Fruit fly (Drosophila melanogaster) whole organism, embryonic: ENCODE measurements around the gene wcy.
A peak's percentile ranks its signal among the peaks of the same experiment; 100 is the strongest.

Experiments used
- Ada2b ChIP-seq: fragments of 200-800 bp; sonication (Bioruptor generic); IDR thresholded peaks from 2 replicates; pipeline ENCODE4 v1.3.6; 2022; ENCODE audit warnings: missing biosample characterization, missing genetic modification characterization
- Atf6 ChIP-seq: fragments of 200-800 bp; sonication (Bioruptor generic); IDR thresholded peaks from 2 replicates; pipeline ENCODE4 v1.3.6; 2022; ENCODE audit warnings: missing biosample characterization, missing genetic modification characterization
- CG10147 ChIP-seq: fragments of 200-800 bp; sonication (Bioruptor generic); optimal IDR thresholded peaks from 2 replicates; lab custom pipeline; 2019; ENCODE audit warnings: missing biosample characterization, mild to moderate bottlenecking, missing genetic modification characterization, moderate library complexity
- CG10267 ChIP-seq: fragments of 200-800 bp; sonication (Bioruptor generic); optimal IDR thresholded peaks from 2 replicates; lab custom pipeline; 2018; ENCODE audit warnings: missing biosample characterization, mild to moderate bottlenecking, missing genetic modification characterization, moderate library complexity
- CG11504 ChIP-seq: fragments of 200-800 bp; sonication (Bioruptor generic); optimal IDR thresholded peaks from 3 replicates; lab custom pipeline; 2019; ENCODE audit warnings: missing biosample characterization, mild to moderate bottlenecking, missing genetic modification characterization, moderate library complexity
- CG11723 ChIP-seq: fragments of 200-800 bp; sonication (Bioruptor generic); optimal IDR thresholded peaks from 2 replicates; lab custom pipeline; 2017; ENCODE audit warnings: missing biosample characterization, mild to moderate bottlenecking, missing genetic modification characterization
- CG12071 ChIP-seq: fragments of 200-800 bp; sonication (Bioruptor generic); optimal IDR thresholded peaks from 3 replicates; lab custom pipeline; 2018; ENCODE audit warnings: missing biosample characterization, mild to moderate bottlenecking, missing genetic modification characterization
- CG14014 ChIP-seq: fragments of 200-800 bp; sonication (Bioruptor generic); IDR thresholded peaks from 2 replicates; pipeline ENCODE4 v1.3.6; 2022; ENCODE audit warnings: missing biosample characterization, missing genetic modification characterization
- CG17385 ChIP-seq: fragments of 200-800 bp; sonication (Bioruptor generic); optimal IDR thresholded peaks from 3 replicates; lab custom pipeline; 2018; ENCODE audit warnings: missing biosample characterization, mild to moderate bottlenecking, missing genetic modification characterization
- CG17829 ChIP-seq: fragments of 200-800 bp; optimal IDR thresholded peaks from 2 replicates; lab custom pipeline; 2019; ENCODE audit warnings: missing biosample characterization, mild to moderate bottlenecking, missing genetic modification characterization, moderate library complexity
- CG18599 ChIP-seq: fragments of 200-800 bp; sonication (Bioruptor generic); optimal IDR thresholded peaks from 3 replicates; lab custom pipeline; 2017; ENCODE audit warnings: missing biosample characterization, missing genetic modification characterization, mild to moderate bottlenecking, moderate library complexity, missing genetic modification reagents
- CG18764 ChIP-seq: fragments of 200-800 bp; sonication (Bioruptor generic); optimal IDR thresholded peaks from 3 replicates; lab custom pipeline; 2016; ENCODE audit warnings: missing biosample characterization, missing genetic modification characterization
- CG2120 ChIP-seq: fragments of 200-800 bp; sonication (Bioruptor generic); optimal IDR thresholded peaks from 3 replicates; lab custom pipeline; 2016; ENCODE audit warnings: missing biosample characterization, missing genetic modification characterization
- CG2202 ChIP-seq: fragments of 200-800 bp; sonication (Bioruptor generic); optimal IDR thresholded peaks from 2 replicates; lab custom pipeline; 2018; ENCODE audit warnings: missing biosample characterization, mild to moderate bottlenecking, missing genetic modification characterization
- CG2875 ChIP-seq: fragments of 200-800 bp; sonication (Bioruptor generic); optimal IDR thresholded peaks from 2 replicates; lab custom pipeline; 2017; ENCODE audit warnings: missing biosample characterization, mild to moderate bottlenecking, missing genetic modification characterization, missing genetic modification reagents
- CG2889 ChIP-seq: fragments of 200-800 bp; sonication (Bioruptor generic); IDR thresholded peaks from 3 replicates; pipeline ENCODE4 v1.3.6; 2022; ENCODE audit warnings: missing biosample characterization, missing genetic modification characterization
- CG30431 ChIP-seq: fragments of 200-800 bp; sonication (Bioruptor generic); optimal IDR thresholded peaks from 2 replicates; lab custom pipeline; 2017; ENCODE audit warnings: missing biosample characterization, missing genetic modification characterization
- CG32532 ChIP-seq: fragments of 200-800 bp; sonication (Bioruptor generic); IDR thresholded peaks from 2 replicates; pipeline ENCODE4 v1.3.6; 2022; ENCODE audit warnings: missing biosample characterization, missing genetic modification characterization
- CG32772 ChIP-seq: fragments of 200-800 bp; sonication (Bioruptor generic); IDR thresholded peaks from 2 replicates; pipeline ENCODE4 v1.3.6; 2022; ENCODE audit warnings: missing biosample characterization, missing genetic modification characterization
- CG4617 ChIP-seq: fragments of 200-800 bp; sonication (Bioruptor generic); optimal IDR thresholded peaks from 3 replicates; lab custom pipeline; 2016; ENCODE audit warnings: missing biosample characterization, missing genetic modification characterization, borderline replicate concordance
- CG6813 ChIP-seq: fragments of 200-800 bp; sonication (Bioruptor generic); optimal IDR thresholded peaks from 2 replicates; lab custom pipeline; 2017; ENCODE audit warnings: missing biosample characterization, missing genetic modification characterization, mild to moderate bottlenecking, moderate library complexity, missing genetic modification reagents
- CG7786 ChIP-seq: fragments of 200-800 bp; sonication (Bioruptor generic); optimal IDR thresholded peaks from 2 replicates; lab custom pipeline; 2016; ENCODE audit warnings: missing biosample characterization, missing genetic modification characterization
- CHES-1-like ChIP-seq: fragments of 200-800 bp; sonication (Bioruptor generic); optimal IDR thresholded peaks from 2 replicates; lab custom pipeline; 2016; ENCODE audit warnings: missing biosample characterization, missing genetic modification characterization
- Dref ChIP-seq: fragments of 200-800 bp; sonication (Bioruptor generic); IDR thresholded peaks from 2 replicates; pipeline ENCODE4 v1.3.6; 2022; ENCODE audit warnings: missing biosample characterization, missing genetic modification characterization
- Fer1 ChIP-seq: fragments of 200-800 bp; sonication (Bioruptor generic); optimal IDR thresholded peaks from 2 replicates; lab custom pipeline; 2017; ENCODE audit warnings: missing biosample characterization, mild to moderate bottlenecking, missing genetic modification characterization
- Fer2 ChIP-seq: fragments of 200-800 bp; sonication (Bioruptor generic); optimal IDR thresholded peaks from 2 replicates; lab custom pipeline; 2018; ENCODE audit warnings: missing biosample characterization, mild to moderate bottlenecking, missing genetic modification characterization, moderate library complexity
- Hr3 ChIP-seq: fragments of 200-800 bp; sonication (Bioruptor generic); optimal IDR thresholded peaks from 3 replicates; lab custom pipeline; 2016; ENCODE audit warnings: missing biosample characterization, missing genetic modification characterization
- Hsf ChIP-seq: fragments of 200-800 bp; sonication (Bioruptor generic); optimal IDR thresholded peaks from 3 replicates; lab custom pipeline; 2016; ENCODE audit warnings: missing biosample characterization, missing genetic modification characterization
- NFAT ChIP-seq: fragments of 200-800 bp; sonication (Bioruptor generic); IDR thresholded peaks from 2 replicates; pipeline ENCODE4 v1.3.6; 2022; ENCODE audit warnings: missing biosample characterization, missing genetic modification characterization
- Tbp ChIP-seq: fragments of >200 bp; optimal IDR thresholded peaks from 2 replicates; lab custom pipeline; 2018; ENCODE audit warnings: missing biosample characterization, missing genetic modification characterization
- bsh ChIP-seq, 2 experiments: fragments of 200-800 bp; sonication (Bioruptor generic); optimal IDR thresholded peaks; 2 replicates each; lab custom pipeline; 2017 to 2018; ENCODE audit warnings: mild to moderate bottlenecking in 2 of 2, missing biosample characterization in 2 of 2, missing genetic modification characterization in 2 of 2, moderate library complexity in 1 of 2
- ci ChIP-seq: fragments of 200-800 bp; sonication (Bioruptor generic); IDR thresholded peaks from 3 replicates; pipeline ENCODE4 v1.3.6; 2022; ENCODE audit warnings: missing biosample characterization, missing genetic modification characterization
- crol ChIP-seq: fragments of 200-800 bp; sonication (Bioruptor generic); IDR thresholded peaks from 2 replicates; pipeline ENCODE4 v1.3.6; 2022; ENCODE audit warnings: missing biosample characterization, missing genetic modification characterization
- cwo ChIP-seq: fragments of 200-800 bp; sonication (Bioruptor generic); optimal IDR thresholded peaks from 3 replicates; lab custom pipeline; 2017; ENCODE audit warnings: missing biosample characterization, missing genetic modification characterization, mild to moderate bottlenecking, moderate library complexity, missing genetic modification reagents
- dati ChIP-seq: fragments of 200-800 bp; sonication (Bioruptor generic); IDR thresholded peaks from 2 replicates; pipeline ENCODE4 v1.3.6; 2022; ENCODE audit warnings: missing biosample characterization, missing genetic modification characterization
- disco-r ChIP-seq: fragments of 200-800 bp; sonication (Bioruptor generic); optimal IDR thresholded peaks from 2 replicates; lab custom pipeline; 2016; ENCODE audit warnings: missing biosample characterization, missing genetic modification characterization
- grau ChIP-seq: fragments of 200-800 bp; optimal IDR thresholded peaks from 3 replicates; lab custom pipeline; 2019; ENCODE audit warnings: missing biosample characterization, mild to moderate bottlenecking, missing genetic modification characterization, moderate library complexity
- gro ChIP-seq: fragments of 200-800 bp; sonication (Bioruptor generic); optimal IDR thresholded peaks from 2 replicates; lab custom pipeline; 2016; ENCODE audit warnings: missing biosample characterization, missing genetic modification characterization
- ken ChIP-seq: fragments of 200-800 bp; sonication (Bioruptor generic); IDR thresholded peaks from 3 replicates; pipeline ENCODE4 v1.3.6; 2022; ENCODE audit warnings: missing biosample characterization, missing genetic modification characterization
- mirr ChIP-seq: fragments of 200-800 bp; sonication (Bioruptor generic); optimal IDR thresholded peaks from 3 replicates; lab custom pipeline; 2018; ENCODE audit warnings: missing biosample characterization, mild to moderate bottlenecking, missing genetic modification characterization
- pan ChIP-seq, 4 experiments: fragments of >200 bp in 3 of 4; fragments of 200-800 bp in 1 of 4; sonication (Bioruptor generic) in 1 of 4; optimal IDR thresholded peaks in 3 of 4; IDR thresholded peaks in 1 of 4; 2 replicates each; pipeline versions ENCODE4 v1.3.6 to Lab custom; 2017 to 2022; ENCODE audit warnings: missing biosample characterization in 2 of 4, missing genetic modification characterization in 2 of 4, mixed read lengths in 1 of 4
- pb ChIP-seq: fragments of 200-800 bp; sonication (Bioruptor generic); optimal IDR thresholded peaks from 3 replicates; lab custom pipeline; 2016; ENCODE audit warnings: missing biosample characterization, missing genetic modification characterization
- pho ChIP-seq: fragments of 200-800 bp; sonication (Bioruptor generic); optimal IDR thresholded peaks from 2 replicates; lab custom pipeline; 2016; ENCODE audit warnings: missing biosample characterization, missing genetic modification characterization
- pnt ChIP-seq: fragments of 200-800 bp; sonication (Bioruptor generic); optimal IDR thresholded peaks from 3 replicates; lab custom pipeline; 2016; ENCODE audit warnings: missing biosample characterization, missing genetic modification characterization
- row ChIP-seq: fragments of 200-800 bp; sonication (Bioruptor generic); IDR thresholded peaks from 3 replicates; pipeline ENCODE4 v1.3.6; 2022; ENCODE audit warnings: missing biosample characterization, missing genetic modification characterization
- slbo ChIP-seq: fragments of 200-800 bp; sonication (Bioruptor generic); IDR thresholded peaks from 2 replicates; pipeline ENCODE4 v1.3.6; 2022; ENCODE audit warnings: missing biosample characterization, missing genetic modification characterization
- sr ChIP-seq: fragments of 200-800 bp; sonication (Bioruptor generic); IDR thresholded peaks from 3 replicates; pipeline ENCODE4 v1.3.6; 2022; ENCODE audit warnings: missing biosample characterization, missing genetic modification characterization
- ssp ChIP-seq: fragments of 200-800 bp; sonication (Bioruptor generic); IDR thresholded peaks from 2 replicates; pipeline ENCODE4 v1.3.6; 2022; ENCODE audit warnings: missing biosample characterization, missing genetic modification characterization
- tin ChIP-seq: fragments of 200-800 bp; sonication (Bioruptor generic); optimal IDR thresholded peaks from 3 replicates; lab custom pipeline; 2016; ENCODE audit warnings: missing biosample characterization, missing genetic modification characterization
- tup ChIP-seq: fragments of 200-800 bp; sonication (Bioruptor generic); optimal IDR thresholded peaks from 2 replicates; lab custom pipeline; 2016; ENCODE audit warnings: missing biosample characterization, mild to moderate bottlenecking, missing genetic modification characterization, moderate library complexity

The wcy gene

DNA sequence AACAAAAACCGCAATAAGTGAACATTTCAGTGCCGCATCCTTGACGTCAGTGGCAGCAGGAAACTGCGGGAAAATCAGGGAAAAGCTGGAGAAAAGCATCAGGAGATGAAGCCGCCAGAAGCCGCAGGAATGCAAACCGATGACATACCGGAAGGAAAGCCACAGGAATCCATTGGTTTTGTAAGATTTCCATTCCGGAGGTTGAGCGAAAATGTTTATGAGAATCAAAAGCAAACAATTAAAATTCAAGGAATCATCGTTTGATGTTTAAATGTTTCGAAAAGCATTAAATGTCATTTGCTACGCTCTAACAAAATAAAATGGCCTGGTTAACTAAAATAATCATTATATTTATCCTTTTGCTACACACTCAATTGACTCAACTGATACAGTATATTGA is 55.7 kb downstream of the wcy start, which contains the start of gene CG43996:
Gene CG43996 (plus strand): TSS at position 301 of the 400 bp plus-strand sequence.
- TF ChIP-seq CG2875 (GFP tag; lab: Kevin White, UChicago) (no peak), CG2202 (no peak), tup (GFP tag; lab: Kevin White, UChicago) (no peak), Hsf (GFP tag; lab: Kevin White, UChicago) (no peak), ssp (no peak), dati (GFP tag; lab: Robert Waterston, UW) (no peak), CG14014 (GFP tag; lab: Robert Waterston, UW) (no peak), Fer2 (tag; lab: Kevin White, UChicago) (no peak), Dref (GFP tag; lab: Robert Waterston, UW) (no peak)

DNA sequence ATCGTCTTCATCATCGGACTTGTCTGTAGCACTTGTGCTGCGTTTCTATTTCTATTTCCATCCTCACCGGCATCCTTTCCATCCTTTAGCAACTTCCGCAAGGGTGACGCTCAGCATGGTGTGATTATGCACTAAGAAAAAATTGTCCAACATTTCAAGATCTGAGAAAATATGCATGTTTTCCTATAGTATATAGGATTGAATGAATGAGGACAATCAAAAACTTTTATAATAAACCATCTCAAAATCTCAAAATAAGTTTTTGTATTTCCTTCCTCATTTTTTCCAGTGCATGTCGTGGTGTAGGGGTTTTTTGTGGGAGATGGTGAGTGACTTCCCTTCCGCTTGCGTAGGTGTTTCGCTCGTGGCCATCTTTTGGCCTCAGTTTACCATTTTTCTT is 56.3 kb downstream of the wcy start:
- no peak for TF ChIP-seq CG18764 (GFP tag; lab: Kevin White, UChicago)
- TF ChIP-seq pnt (GFP tag; lab: Kevin White, UChicago) = no peak
- no peak for TF ChIP-seq CG2889 (GFP tag; lab: Robert Waterston, UW)
- peak; percentile 2 for TF ChIP-seq tin (GFP tag; lab: Kevin White, UChicago)
- TF ChIP-seq Atf6 (GFP tag; lab: Robert Waterston, UW) = 0 out of 2 replicates have a peak, but pooled peaks have one; percentile 16
- no peak for TF ChIP-seq CG17829 (tag; lab: Kevin White, UChicago)
- 0 out of 2 replicates have a peak, but pooled peaks have one; percentile 22 for TF ChIP-seq CG32532 (GFP tag; lab: Robert Waterston, UW)
- no peak for TF ChIP-seq pho (GFP tag; lab: Kevin White, UChicago)
- TF ChIP-seq CG7786 = no peak
- no peak for TF ChIP-seq pb (GFP tag; lab: Kevin White, UChicago)
- no peak for TF ChIP-seq mirr (GFP tag; lab: Kevin White, UChicago)
- no peak for TF ChIP-seq CG10147 (GFP tag; lab: Kevin White, UChicago)
- no peak for TF ChIP-seq CG12071 (GFP tag; lab: Kevin White, UChicago)
- TF ChIP-seq NFAT (GFP tag; lab: Robert Waterston, UW) = no peak
- no peak for TF ChIP-seq Tbp (GFP tag; lab: Kevin White, UChicago)
- TF ChIP-seq pan (optimal IDR thresholded peaks at IDR 0.05; lab: Kevin White, UChicago) = no peak
- TF ChIP-seq pan (GFP tag; optimal IDR thresholded peaks at IDR 0.05 in 1 of 2, IDR thresholded peaks at IDR 0.05 in 1 of 2) = peak in 1 of 2 experiments; percentile 29
- peak in 1 of 2 experiments; percentile 27 for TF ChIP-seq bsh (GFP tag; optimal IDR thresholded peaks at IDR 0.05; lab: Kevin White, UChicago)
- no peak for TF ChIP-seq Hr3
- TF ChIP-seq Ada2b (GFP tag; lab: Robert Waterston, UW) = 0 out of 2 replicates have a peak, but pooled peaks have one; percentile 4
- no peak for TF ChIP-seq disco-r (GFP tag; lab: Kevin White, UChicago)
- TF ChIP-seq slbo (GFP tag; lab: Robert Waterston, UW) = peak; percentile 38; the same call in 1 of the 2 replicates
- TF ChIP-seq CG32772 = no peak
- TF ChIP-seq CHES-1-like = no peak
- TF ChIP-seq cwo (GFP tag; lab: Kevin White, UChicago) = peak; percentile 15
- TF ChIP-seq CG4617 (GFP tag; lab: Kevin White, UChicago) = no peak
- peak; percentile 1 for TF ChIP-seq CG10267 (tag; lab: Kevin White, UChicago)
- peak; percentile 18 for TF ChIP-seq CG6813
- no peak for TF ChIP-seq CG30431 (GFP tag; lab: Kevin White, UChicago)
- peak; percentile 52 for TF ChIP-seq CG11504
- peak; percentile 11 for TF ChIP-seq CG17385 (GFP tag; lab: Kevin White, UChicago)
- TF ChIP-seq CG2120 (GFP tag; lab: Kevin White, UChicago) = peak; percentile 26
- TF ChIP-seq crol = no peak
- peak; percentile 57 for TF ChIP-seq row (GFP tag; lab: Robert Waterston, UW)
- TF ChIP-seq gro (GFP tag; lab: Kevin White, UChicago) = no peak
- TF ChIP-seq sr = no peak
- no peak for TF ChIP-seq CG11723 (GFP tag; lab: Kevin White, UChicago)
- no peak for TF ChIP-seq ken (GFP tag; lab: Robert Waterston, UW)
- TF ChIP-seq grau (tag; lab: Kevin White, UChicago) = peak; percentile 18
- TF ChIP-seq CG18599 (GFP tag; lab: Kevin White, UChicago) = peak; percentile 68
- peak; percentile 33 for TF ChIP-seq Fer1 (GFP tag; lab: Kevin White, UChicago)
- peak; percentile 67; the same call in 2 of the 3 replicates for TF ChIP-seq ci (GFP tag; lab: Robert Waterston, UW)
